Worm (Caenorhabditis elegans): Measurements from ENCODE around the gene tba-7.

tba-7 gene

DNA sequence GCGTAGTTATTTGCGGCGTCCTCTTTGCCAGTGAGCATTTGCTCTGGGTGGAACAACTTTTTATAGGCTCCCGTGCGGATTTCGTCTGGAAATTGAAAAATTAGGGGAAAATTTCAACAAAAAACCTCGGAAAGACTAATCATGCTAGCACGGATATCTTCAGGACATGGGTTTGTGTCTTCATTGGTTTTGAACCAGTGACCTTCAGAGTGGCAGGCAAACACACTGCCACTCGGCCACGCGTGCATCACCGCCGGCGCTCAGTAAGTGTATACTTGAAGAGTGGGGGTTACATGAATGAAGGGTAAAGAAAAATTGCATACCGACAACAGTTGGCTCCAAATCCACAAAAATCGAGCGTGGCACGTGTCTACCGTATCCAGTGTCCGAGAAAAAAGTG lies 352 bp downstream of the tba-7 start (continued):
- TF ChIP-seq ceh-43 (GFP tag; optimal IDR thresholded peaks at IDR 0.05) (peak; percentile 83), tbx-8 (GFP tag; optimal IDR thresholded peaks at IDR 0.05) (peak; percentile 83), ceh-39 (tag; optimal IDR thresholded peaks at IDR 0.05) (no peak), ham-2 (GFP tag; optimal IDR thresholded peaks at IDR 0.05) (peak; percentile 85)

DNA sequence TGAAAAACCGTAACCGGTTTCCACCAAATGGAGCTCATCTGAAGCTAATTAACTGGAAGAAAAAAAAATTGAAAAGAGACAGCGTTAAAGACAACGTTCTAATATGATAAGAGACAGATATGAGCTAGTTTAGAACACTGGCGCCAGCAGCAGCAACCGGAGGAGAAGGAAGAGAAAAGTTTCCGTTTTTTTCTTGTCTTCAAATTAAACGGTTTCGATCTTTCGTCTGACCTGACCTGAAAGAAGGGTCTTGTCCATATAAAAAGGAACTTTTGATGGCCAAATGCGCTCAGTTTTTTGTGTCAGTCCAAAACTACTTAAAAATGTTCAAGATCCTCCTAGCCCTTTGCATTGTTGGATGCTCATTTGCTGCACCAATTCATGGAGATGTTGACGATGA lies 5.1 kb downstream of the tba-7 start, which contains the start of gene T28D6.3:
T28D6.3 (plus strand) TSS at position 301 of the 400 bp plus-strand sequence.
- TF ChIP-seq nhr-237 (tag; optimal IDR thresholded peaks at IDR 0.05) (no peak), ham-2 (GFP tag; optimal IDR thresholded peaks at IDR 0.05) (no peak), lsy-2 (tag; optimal IDR thresholded peaks at IDR 0.05) (no peak), elt-3 (tag; optimal IDR thresholded peaks at IDR 0.05) (no peak), sptf-1 (tag; optimal IDR thresholded peaks at IDR 0.05) (no peak), cnd-1 (tag; optimal IDR thresholded peaks at IDR 0.05) (no peak), nhr-2 (tag; optimal IDR thresholded peaks at IDR 0.05) (no peak), snpc-4 (tag; optimal IDR thresholded peaks at IDR 0.05) (no peak), unc-62 (GFP tag; optimal IDR thresholded peaks at IDR 0.05) (no peak), unc-39 (tag; optimal IDR thresholded peaks at IDR 0.05) (no peak), nhr-76 (tag; optimal IDR thresholded peaks at IDR 0.05) (no peak), ceh-83 (GFP tag; optimal IDR thresholded peaks at IDR 0.05) (no peak), sem-2 (GFP tag; optimal IDR thresholded peaks at IDR 0.05) (no peak), hlh-1 (tag; optimal IDR thresholded peaks at IDR 0.05) (no peak)

DNA sequence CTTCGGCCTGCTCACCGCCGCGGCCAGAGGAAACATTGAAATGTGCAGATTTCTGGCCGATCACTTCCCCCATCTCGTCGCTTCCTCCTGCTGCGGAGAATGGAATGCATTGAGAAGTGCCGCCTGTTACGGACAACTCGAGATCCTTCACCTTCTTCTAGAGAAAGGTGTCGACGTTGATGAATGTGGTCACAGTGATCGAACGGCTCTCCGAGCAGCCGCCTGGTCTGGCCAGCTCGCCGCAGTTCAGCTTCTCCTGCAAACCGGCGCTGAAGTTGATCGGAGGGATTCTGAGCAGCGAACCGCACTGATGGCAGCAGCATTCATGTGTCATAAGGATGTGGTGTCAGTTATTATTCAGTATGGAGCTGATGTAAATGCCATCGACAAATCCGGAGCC lies 8.7 kb downstream of the tba-7 start:
- TF ChIP-seq M03D4.4 (tag; optimal IDR thresholded peaks at IDR 0.05) (no peak), mls-2 (tag; optimal IDR thresholded peaks at IDR 0.05) (no peak), ceh-39 (tag; optimal IDR thresholded peaks at IDR 0.05) (no peak), snpc-4 (tag; optimal IDR thresholded peaks at IDR 0.05) (no peak), pha-4 (tag; optimal IDR thresholded peaks at IDR 0.05) (no peak)

- TF ChIP-seq lsy-2 (tag; optimal IDR thresholded peaks at IDR 0.05): no peak
- no peak for TF ChIP-seq ceh-43 (GFP tag; optimal IDR thresholded peaks at IDR 0.05)
- no peak for TF ChIP-seq elt-3 (tag; optimal IDR thresholded peaks at IDR 0.05)
- TF ChIP-seq nhr-28 (tag; optimal IDR thresholded peaks at IDR 0.05): no peak
- TF ChIP-seq ces-1 (GFP tag; optimal IDR thresholded peaks at IDR 0.05): no peak
- no peak for TF ChIP-seq drap-1 (GFP tag; optimal IDR thresholded peaks at IDR 0.05)
- no peak for TF ChIP-seq cnd-1 (tag; optimal IDR thresholded peaks at IDR 0.05)
- no peak for TF ChIP-seq zip-8 (tag; optimal IDR thresholded peaks at IDR 0.05)
- no peak for TF ChIP-seq unc-39 (tag; optimal IDR thresholded peaks at IDR 0.05)
- TF ChIP-seq nhr-76 (tag; optimal IDR thresholded peaks at IDR 0.05): no peak
- no peak for TF ChIP-seq pha-4 (tag; optimal IDR thresholded peaks at IDR 0.05)
- TF ChIP-seq blmp-1 (tag; optimal IDR thresholded peaks at IDR 0.05): no peak
- TF ChIP-seq ham-2 (GFP tag; optimal IDR thresholded peaks at IDR 0.05): no peak
- no peak for TF ChIP-seq ceh-83 (GFP tag; optimal IDR thresholded peaks at IDR 0.05)
Observed at ce11 chrIII:11361394-11361793, 10.2 kb downstream of the tba-7 start.

ce11 chrIII:11360156-11360555 lies 11.4 kb downstream of the tba-7 start, which contains the start of gene T28D6.4:
T28D6.4 (plus strand) TSS chrIII:11360456.
- TF ChIP-seq unc-39 (tag; optimal IDR thresholded peaks at IDR 0.05) (no peak), mls-2 (tag; optimal IDR thresholded peaks at IDR 0.05) (no peak), ces-1 (GFP tag; optimal IDR thresholded peaks at IDR 0.05) (no peak), lsy-2 (tag; optimal IDR thresholded peaks at IDR 0.05) (no peak), elt-3 (tag; optimal IDR thresholded peaks at IDR 0.05) (no peak), ceh-83 (GFP tag; optimal IDR thresholded peaks at IDR 0.05) (no peak), lin-13 (tag; optimal IDR thresholded peaks at IDR 0.05) (no peak), ztf-11 (tag; optimal IDR thresholded peaks at IDR 0.05) (no peak), nhr-28 (tag; optimal IDR thresholded peaks at IDR 0.05) (no peak), unc-120 (tag; optimal IDR thresholded peaks at IDR 0.05; ENCODE audit: poor library complexity, severe bottlenecking) (no peak), unc-62 (GFP tag; optimal IDR thresholded peaks at IDR 0.05) (no peak), drap-1 (GFP tag; optimal IDR thresholded peaks at IDR 0.05) (no peak), elt-1 (tag; optimal IDR thresholded peaks at IDR 0.05; ENCODE audit: borderline replicate concordance, insufficient read depth) (no peak), pha-4 (tag; optimal IDR thresholded peaks at IDR 0.05) (no peak), nhr-237 (tag; optimal IDR thresholded peaks at IDR 0.05) (no peak), mep-1 (tag; optimal IDR thresholded peaks at IDR 0.05) (no peak), zip-8 (tag; optimal IDR thresholded peaks at IDR 0.05) (no peak)

ce11 chrIII:11359422-11359821 lies 12.2 kb downstream of the tba-7 start:
- peak; percentile 85 for TF ChIP-seq ces-1 (GFP tag; optimal IDR thresholded peaks at IDR 0.05)
- TF ChIP-seq nhr-2 (tag; optimal IDR thresholded peaks at IDR 0.05): no peak
